Worm (Caenorhabditis elegans) whole organism, midembryonic: ENCODE measurements around the gene clec-45.

ENCODE experiments used
- cog-1 ChIP-seq: sonication (generic microtip); optimal IDR thresholded peaks from 2 replicates; lab custom pipeline; 2016; ENCODE audit warnings: missing genetic modification characterization, missing compliant biosample characterization
- flt-1 ChIP-seq: fragments of 200-800 bp; sonication (Bioruptor generic); IDR thresholded peaks from 2 replicates; pipeline ENCODE4 v1.3.6; 2022; ENCODE audit warnings: missing genetic modification characterization, missing compliant biosample characterization
- klf-2 ChIP-seq: fragments of 200-800 bp; sonication (Bioruptor generic); conservative IDR thresholded peaks from 2 replicates; pipeline ENCODE4 v1.3.6; 2022; ENCODE audit warnings: missing genetic modification reagents, missing genetic modification characterization, missing compliant biosample characterization
- ref-1 ChIP-seq: fragments of 200-800 bp; sonication (Bioruptor generic); conservative IDR thresholded peaks from 2 replicates; pipeline ENCODE4 v1.3.6; 2022; ENCODE audit warnings: missing genetic modification reagents, missing genetic modification characterization, missing compliant biosample characterization
- tab-1 ChIP-seq: fragments of 200-800 bp; sonication (Bioruptor generic); IDR thresholded peaks from 2 replicates; pipeline ENCODE4 v1.3.6; 2022; ENCODE audit warnings: missing genetic modification characterization, missing compliant biosample characterization
- ztf-23 ChIP-seq: fragments of 200-800 bp; sonication (Bioruptor generic); IDR thresholded peaks from 2 replicates; pipeline ENCODE4 v1.3.6; 2022; ENCODE audit warnings: missing genetic modification reagents, missing genetic modification characterization, missing compliant biosample characterization

DNA sequence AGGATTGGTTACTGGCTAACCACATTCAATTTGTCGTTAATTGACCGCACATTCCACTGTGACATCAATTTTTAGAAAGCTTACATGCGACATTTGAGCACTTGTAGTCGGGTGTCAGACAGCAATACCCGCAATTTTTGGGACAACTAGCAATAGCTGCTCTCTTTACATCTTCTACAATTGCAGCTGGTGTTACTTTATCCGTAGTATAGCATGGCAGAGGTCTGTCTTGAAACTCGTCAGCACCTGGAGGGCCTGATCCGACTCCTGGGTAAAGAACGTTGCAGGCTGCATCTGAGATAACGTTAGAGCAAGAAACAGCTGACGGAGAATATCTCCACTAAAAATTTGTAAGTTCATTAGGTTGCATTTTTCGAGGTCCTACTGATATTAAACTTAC is 1.5 kb downstream of the clec-45 start:
- no peak for TF ChIP-seq ztf-23 (GFP tag; lab: Robert Waterston, UW)
- no peak for TF ChIP-seq klf-2 (GFP tag; lab: Robert Waterston, UW)
- no peak for TF ChIP-seq flt-1
- no peak for TF ChIP-seq ref-1 (GFP tag; lab: Robert Waterston, UW)
- no peak for TF ChIP-seq tab-1 (GFP tag; lab: Robert Waterston, UW)
- TF ChIP-seq cog-1 (tag; lab: Kevin White, UChicago) = no peak
